Worm (Caenorhabditis elegans): Measurements from ENCODE around the gene Y75B8A.44.

Y75B8A.44 gene

ce11 chrIII:12230195-12230594, 35.9 kb downstream of the Y75B8A.44 start:
- TF ChIP-seq nhr-90 (tag; optimal IDR thresholded peaks at IDR 0.05) = no peak
- TF ChIP-seq attf-3 (GFP tag; conservative IDR thresholded peaks at IDR 0.05) = no peak
- no peak for TF ChIP-seq bed-1 (GFP tag; IDR thresholded peaks at IDR 0.05)
- no peak for TF ChIP-seq him-1 (tag; optimal IDR thresholded peaks at IDR 0.05)
- TF ChIP-seq cebp-1 (GFP tag; IDR thresholded peaks at IDR 0.05) = no peak
- no peak for TF ChIP-seq cebp-1 (tag; optimal IDR thresholded peaks at IDR 0.05)
- TF ChIP-seq C06A6.2 (GFP tag; conservative IDR thresholded peaks at IDR 0.05) = no peak
- TF ChIP-seq tbp1 (GFP tag; optimal IDR thresholded peaks at IDR 0.05) = no peak
- TF ChIP-seq F39B2.1 (GFP tag; IDR thresholded peaks at IDR 0.05) = no peak
- no peak for TF ChIP-seq rcor-1 (GFP tag; IDR thresholded peaks at IDR 0.05)
- TF ChIP-seq ama-1 (optimal IDR thresholded peaks at IDR 0.05) = no peak
- no peak for TF ChIP-seq ama-1 (GFP tag; optimal IDR thresholded peaks at IDR 0.05)

- no peak for TF ChIP-seq B0019.2 (GFP tag; conservative IDR thresholded peaks at IDR 0.05)
- peak; percentile 69; the same call in 1 of the 2 replicates for TF ChIP-seq nfyb-1 (GFP tag; IDR thresholded peaks at IDR 0.05)
Measured at ce11 chrIII:12231539-12231938, 37.2 kb downstream of the Y75B8A.44 start.

ce11 chrIII:12233493-12233892, 39.2 kb downstream of the Y75B8A.44 start:
- TF ChIP-seq lsl-1 (GFP tag; optimal IDR thresholded peaks at IDR 0.05) (no peak), T07F8.4 (tag; optimal IDR thresholded peaks at IDR 0.05) (no peak), chd-7 (tag; optimal IDR thresholded peaks at IDR 0.05) (no peak), attf-5 (GFP tag; optimal IDR thresholded peaks at IDR 0.05) (no peak), lag-1 (GFP tag; IDR thresholded peaks at IDR 0.05) (no peak), cebp-2 (GFP tag; IDR thresholded peaks at IDR 0.05) (no peak), tbp1 (GFP tag; optimal IDR thresholded peaks at IDR 0.05) (no peak), lin-26 (GFP tag; IDR thresholded peaks at IDR 0.05) (no peak), akir-1 (GFP tag; optimal IDR thresholded peaks at IDR 0.05) (no peak), nhr-179 (tag; optimal IDR thresholded peaks at IDR 0.05) (no peak), ceh-58 (GFP tag; IDR thresholded peaks at IDR 0.05) (no peak), ceh-100 (GFP tag; IDR thresholded peaks at IDR 0.05) (no peak), ztf-28 (GFP tag; IDR thresholded peaks at IDR 0.05) (no peak), ama-1 (optimal IDR thresholded peaks at IDR 0.05) (no peak), ama-1 (GFP tag; optimal IDR thresholded peaks at IDR 0.05) (no peak), hmg-20 (GFP tag; IDR thresholded peaks at IDR 0.05) (no peak), attf-3 (GFP tag; conservative IDR thresholded peaks at IDR 0.05) (no peak), gei-17 (GFP tag; optimal IDR thresholded peaks at IDR 0.05) (no peak), Y56A3A.18 (GFP tag; IDR thresholded peaks at IDR 0.05) (no peak), madf-6 (GFP tag; IDR thresholded peaks at IDR 0.05) (no peak), mxl-1 (tag; optimal IDR thresholded peaks at IDR 0.05) (no peak)

- TF ChIP-seq let-526 (GFP tag; IDR thresholded peaks at IDR 0.05) = no peak
- no peak for TF ChIP-seq lin-35 (GFP tag; optimal IDR thresholded peaks at IDR 0.05)
- no peak for TF ChIP-seq K12H6.12 (tag; optimal IDR thresholded peaks at IDR 0.05)
- TF ChIP-seq F10E7.11 (tag; optimal IDR thresholded peaks at IDR 0.05) = no peak
- TF ChIP-seq fkh-3 (tag; optimal IDR thresholded peaks at IDR 0.05) = no peak
- no peak for TF ChIP-seq T26A5.8 (tag; optimal IDR thresholded peaks at IDR 0.05)
Measured at ce11 chrIII:12235359-12235758, 41.1 kb downstream of the Y75B8A.44 start.
